Worm (Caenorhabditis elegans): ENCODE data around the gene T08G3.11.

The T08G3.11 gene

ce11 chrV:16483044-16483443, 3.9 kb upstream of the T08G3.11 start, which contains the start of gene F57E7.2:
TSS of gene F57E7.2 (minus strand) at chrV:16483144.
- TF ChIP-seq ztf-1 (GFP tag; conservative IDR thresholded peaks at IDR 0.05) (no peak), nhr-12 (tag; optimal IDR thresholded peaks at IDR 0.05) (no peak), nhr-11 (tag; optimal IDR thresholded peaks at IDR 0.05) (no peak), peb-1 (tag; optimal IDR thresholded peaks at IDR 0.05) (no peak), ztf-4 (tag; optimal IDR thresholded peaks at IDR 0.05) (no peak), unc-39 (tag; optimal IDR thresholded peaks at IDR 0.05) (no peak), nhr-21 (tag; optimal IDR thresholded peaks at IDR 0.05) (no peak), C34F6.9 (tag; optimal IDR thresholded peaks at IDR 0.05) (no peak), R02D3.7 (tag; optimal IDR thresholded peaks at IDR 0.05) (no peak), ama-1 (optimal IDR thresholded peaks at IDR 0.05) (no peak), Y55F3AM.14 (GFP tag; optimal IDR thresholded peaks at IDR 0.05) (no peak), gmeb-1 (tag; optimal IDR thresholded peaks at IDR 0.05) (no peak), snpc-4 (tag; optimal IDR thresholded peaks at IDR 0.05) (no peak)

DNA sequence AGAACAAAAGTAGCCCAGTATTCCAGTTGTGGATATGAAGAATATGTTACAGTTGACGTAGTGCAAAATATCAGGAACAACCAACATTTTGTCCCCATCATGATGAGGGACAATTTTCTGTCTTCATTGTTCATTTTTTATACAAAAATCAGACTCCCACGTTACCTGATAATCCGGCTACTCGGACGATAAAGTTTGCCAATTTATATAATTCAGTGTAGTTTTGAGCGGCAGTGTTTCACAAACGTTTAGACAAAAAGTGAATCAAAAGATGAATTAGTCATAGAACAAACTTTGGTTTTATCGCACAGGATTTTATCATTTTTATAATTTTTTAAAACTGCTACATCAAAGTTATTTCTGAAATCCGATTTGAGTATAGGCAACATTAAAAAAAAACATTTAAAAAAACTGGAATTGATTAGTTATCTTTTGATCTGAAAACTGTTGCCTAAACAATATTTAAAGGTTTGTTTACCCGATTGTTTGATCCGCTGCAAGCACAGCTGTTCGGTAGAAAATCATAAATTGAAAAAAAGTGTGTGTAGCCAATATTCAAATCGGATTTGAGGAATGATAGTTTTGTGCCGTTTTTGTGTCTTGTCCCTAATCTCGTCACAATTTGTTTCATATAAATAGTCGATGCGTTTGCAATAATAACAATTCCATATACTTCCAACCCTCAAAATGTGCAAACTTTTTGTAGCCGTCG, 1.9 kb upstream of the T08G3.11 start, which contains the start of the genes F57E7.4 and spig-6:
Gene F57E7.4 (minus strand): TSS at position 101 of the 712 bp plus-strand sequence.
Gene spig-6 (plus strand): TSS at position 662 of the 712 bp plus-strand sequence.
- TF ChIP-seq nhr-6 (tag; optimal IDR thresholded peaks at IDR 0.05) = no peak
- TF ChIP-seq lin-13 (GFP tag; optimal IDR thresholded peaks at IDR 0.05) = no peak
- TF ChIP-seq elt-3 (tag; optimal IDR thresholded peaks at IDR 0.05) = no peak
- no peak for TF ChIP-seq dmd-4 (tag; optimal IDR thresholded peaks at IDR 0.05)
- TF ChIP-seq unc-62 (GFP tag; optimal IDR thresholded peaks at IDR 0.05) = no peak
- TF ChIP-seq ztf-4 (tag; optimal IDR thresholded peaks at IDR 0.05) = no peak
- no peak for TF ChIP-seq nhr-23 (tag; optimal IDR thresholded peaks at IDR 0.05)
- no peak for TF ChIP-seq egl-27 (tag; optimal IDR thresholded peaks at IDR 0.05)
- no peak for TF ChIP-seq alr-1 (tag; optimal IDR thresholded peaks at IDR 0.05)
- no peak for TF ChIP-seq lin-39 (tag; optimal IDR thresholded peaks at IDR 0.05)
- no peak for TF ChIP-seq mdl-1 (tag; optimal IDR thresholded peaks at IDR 0.05)

ce11 chrV:16471995-16472563, 7.1 kb downstream of the T08G3.11 start, which contains the start of gene srw-35:
TSS of gene srw-35 (plus strand) at chrV:16472513.
- no peak for TF ChIP-seq ama-1 (optimal IDR thresholded peaks at IDR 0.05)
- TF ChIP-seq elt-3 (tag; optimal IDR thresholded peaks at IDR 0.05) = no peak
- TF ChIP-seq aly-2 (tag; optimal IDR thresholded peaks at IDR 0.05) = no peak
- TF ChIP-seq Y55F3AM.14 (GFP tag; optimal IDR thresholded peaks at IDR 0.05) = no peak
- no peak for TF ChIP-seq lin-11 (tag; optimal IDR thresholded peaks at IDR 0.05)
- TF ChIP-seq ztf-4 (tag; optimal IDR thresholded peaks at IDR 0.05) = no peak
- no peak for TF ChIP-seq nhr-6 (tag; optimal IDR thresholded peaks at IDR 0.05)
- no peak for TF ChIP-seq mdl-1 (tag; optimal IDR thresholded peaks at IDR 0.05)
- TF ChIP-seq skn-1 (tag; optimal IDR thresholded peaks at IDR 0.05) = no peak
- TF ChIP-seq F13H6.1 (tag; optimal IDR thresholded peaks at IDR 0.05) = no peak
- no peak for TF ChIP-seq nhr-21 (tag; optimal IDR thresholded peaks at IDR 0.05)
- TF ChIP-seq fos-1 (tag; optimal IDR thresholded peaks at IDR 0.05) = no peak
- no peak for TF ChIP-seq unc-39 (tag; optimal IDR thresholded peaks at IDR 0.05)

- TF ChIP-seq snpc-4 (tag; optimal IDR thresholded peaks at IDR 0.05) = no peak
- TF ChIP-seq skn-1 (tag; optimal IDR thresholded peaks at IDR 0.05) = no peak
- no peak for TF ChIP-seq gmeb-1 (tag; optimal IDR thresholded peaks at IDR 0.05)
- no peak for TF ChIP-seq nhr-129 (tag; optimal IDR thresholded peaks at IDR 0.05)
- no peak for TF ChIP-seq nhr-21 (tag; optimal IDR thresholded peaks at IDR 0.05)
- no peak for TF ChIP-seq nhr-25 (tag; optimal IDR thresholded peaks at IDR 0.05)
Observed at ce11 chrV:16470916-16471315, 8.3 kb downstream of the T08G3.11 start, which contains the start of gene srh-138. TSS of gene srh-138 (minus strand) at chrV:16471016.

ce11 chrV:16467840-16468239, 11.3 kb downstream of the T08G3.11 start, which contains the start of gene sru-44:
TSS of gene sru-44 (minus strand) at chrV:16467940.
- no peak for TF ChIP-seq egl-27 (tag; optimal IDR thresholded peaks at IDR 0.05)
- no peak for TF ChIP-seq peb-1 (tag; optimal IDR thresholded peaks at IDR 0.05)
- no peak for TF ChIP-seq elt-1 (tag; optimal IDR thresholded peaks at IDR 0.05)
- no peak for TF ChIP-seq unc-39 (tag; optimal IDR thresholded peaks at IDR 0.05)
- no peak for TF ChIP-seq lsy-2 (tag; optimal IDR thresholded peaks at IDR 0.05)
- TF ChIP-seq nhr-129 (tag; optimal IDR thresholded peaks at IDR 0.05) = no peak
- TF ChIP-seq fos-1 (tag; optimal IDR thresholded peaks at IDR 0.05) = no peak
- TF ChIP-seq ZK546.5 (tag; optimal IDR thresholded peaks at IDR 0.05) = no peak
- TF ChIP-seq lin-13 (GFP tag; optimal IDR thresholded peaks at IDR 0.05) = no peak
- TF ChIP-seq gmeb-1 (tag; optimal IDR thresholded peaks at IDR 0.05) = no peak
- TF ChIP-seq ceh-16 (tag; optimal IDR thresholded peaks at IDR 0.05) = no peak
- TF ChIP-seq nhr-6 (tag; optimal IDR thresholded peaks at IDR 0.05) = no peak
- TF ChIP-seq elt-3 (tag; optimal IDR thresholded peaks at IDR 0.05) = no peak

Data from whole organism, L2 larva.